Worm (Caenorhabditis elegans) whole organism, late embryonic: ENCODE data around the gene ama-1.

ENCODE experiments used
- C08G9.2 ChIP-seq: sonication (generic microtip); optimal IDR thresholded peaks from 2 replicates; lab custom pipeline; 2016; ENCODE audit warnings: mild to moderate bottlenecking, missing genetic modification characterization, moderate library complexity, missing compliant biosample characterization
- K02D7.2 ChIP-seq: sonication (generic microtip); optimal IDR thresholded peaks from 2 replicates; lab custom pipeline; 2017; ENCODE audit warnings: mild to moderate bottlenecking, missing genetic modification characterization, missing compliant biosample characterization
- K09A11.1 ChIP-seq: sonication (generic microtip); optimal IDR thresholded peaks from 2 replicates; lab custom pipeline; 2017; ENCODE audit warnings: antibody characterized with exemption, mild to moderate bottlenecking, missing genetic modification characterization, missing compliant biosample characterization; ENCODE audit not compliant: insufficient read depth
- ahr-1 ChIP-seq: sonication (generic microtip); optimal IDR thresholded peaks from 2 replicates; lab custom pipeline; 2016; ENCODE audit warnings: missing genetic modification characterization, missing compliant biosample characterization
- ceh-14 ChIP-seq: sonication (generic microtip); optimal IDR thresholded peaks from 2 replicates; lab custom pipeline; 2016; ENCODE audit warnings: missing genotype, missing genetic modification characterization, missing compliant biosample characterization
- ceh-19 ChIP-seq: fragments of 200-800 bp; sonication (Bioruptor generic); optimal IDR thresholded peaks from 2 replicates; lab custom pipeline; 2018; ENCODE audit warnings: mild to moderate bottlenecking, missing genetic modification characterization, missing compliant biosample characterization
- ceh-24 ChIP-seq: sonication (generic microtip); optimal IDR thresholded peaks from 2 replicates; lab custom pipeline; 2016; ENCODE audit warnings: mild to moderate bottlenecking, missing genetic modification characterization, missing compliant biosample characterization
- ceh-30 ChIP-seq: fragments of 150-350 bp; optimal IDR thresholded peaks from 2 replicates; lab custom pipeline; 2014; ENCODE audit warnings: missing biosample characterization, missing genetic modification characterization
- che-1 ChIP-seq: sonication (generic microtip); optimal IDR thresholded peaks from 2 replicates; lab custom pipeline; 2016; ENCODE audit warnings: mild to moderate bottlenecking, missing genetic modification characterization, missing compliant biosample characterization
- dmd-4 ChIP-seq: sonication (generic microtip); optimal IDR thresholded peaks from 2 replicates; lab custom pipeline; 2016; ENCODE audit warnings: borderline replicate concordance, missing genetic modification characterization, missing compliant biosample characterization
- dve-1 ChIP-seq: sonication (generic microtip); optimal IDR thresholded peaks from 2 replicates; lab custom pipeline; 2017; ENCODE audit warnings: antibody characterized with exemption, mild to moderate bottlenecking, missing genetic modification characterization, missing compliant biosample characterization
- elt-2 ChIP-seq: sonication (generic microtip); optimal IDR thresholded peaks from 2 replicates; lab custom pipeline; 2016; ENCODE audit warnings: missing genetic modification reagents, missing genetic modification characterization, missing compliant biosample characterization
- fax-1 ChIP-seq: sonication (generic microtip); optimal IDR thresholded peaks from 2 replicates; lab custom pipeline; 2016; ENCODE audit warnings: missing genotype, missing genetic modification characterization, missing compliant biosample characterization
- fkh-10 ChIP-seq: fragments of 150-350 bp; optimal IDR thresholded peaks from 2 replicates; lab custom pipeline; 2014; ENCODE audit warnings: missing biosample characterization, missing genetic modification reagents, missing genetic modification characterization
- fkh-6 ChIP-seq: sonication (generic microtip); optimal IDR thresholded peaks from 2 replicates; lab custom pipeline; 2016; ENCODE audit warnings: missing genetic modification characterization, missing compliant biosample characterization
- hlh-13 ChIP-seq: fragments of 200-800 bp; sonication (Bioruptor generic); optimal IDR thresholded peaks from 2 replicates; lab custom pipeline; 2018; ENCODE audit warnings: mild to moderate bottlenecking, missing genetic modification characterization, missing compliant biosample characterization
- hlh-6 ChIP-seq: sonication (generic microtip); optimal IDR thresholded peaks from 2 replicates; lab custom pipeline; 2016; ENCODE audit warnings: missing genotype, missing genetic modification characterization, missing compliant biosample characterization
- lin-11 ChIP-seq: fragments of 200-800 bp; sonication (Bioruptor generic); optimal IDR thresholded peaks from 2 replicates; lab custom pipeline; 2018; ENCODE audit warnings: mild to moderate bottlenecking, missing genetic modification characterization, missing compliant biosample characterization
- mec-3 ChIP-seq: sonication (generic microtip); optimal IDR thresholded peaks from 2 replicates; lab custom pipeline; 2016; ENCODE audit warnings: borderline replicate concordance, missing genetic modification characterization, missing compliant biosample characterization
- nfya-1 ChIP-seq: sonication (generic microtip); optimal IDR thresholded peaks from 2 replicates; lab custom pipeline; 2017; ENCODE audit warnings: missing genetic modification characterization, mild to moderate bottlenecking, missing compliant biosample characterization, antibody characterized with exemption, moderate library complexity
- pat-9 ChIP-seq: fragments of 200-800 bp; sonication (Bioruptor generic); optimal IDR thresholded peaks from 2 replicates; lab custom pipeline; 2018; ENCODE audit warnings: mild to moderate bottlenecking, missing genetic modification characterization, moderate library complexity, missing compliant biosample characterization
- pax-1 ChIP-seq: fragments of 150-350 bp; optimal IDR thresholded peaks from 2 replicates; lab custom pipeline; 2014; ENCODE audit warnings: missing biosample characterization, missing genetic modification characterization
- pha-2 ChIP-seq: sonication (generic microtip); optimal IDR thresholded peaks from 2 replicates; lab custom pipeline; 2017; ENCODE audit warnings: mild to moderate bottlenecking, missing genetic modification characterization, missing compliant biosample characterization
- pqm-1 ChIP-seq: sonication (generic microtip); optimal IDR thresholded peaks from 2 replicates; lab custom pipeline; 2016; ENCODE audit warnings: missing genetic modification characterization, missing compliant biosample characterization
- pros-1 ChIP-seq: fragments of 150-350 bp; optimal IDR thresholded peaks from 2 replicates; lab custom pipeline; 2014; ENCODE audit warnings: missing biosample characterization, missing genetic modification reagents, missing genetic modification characterization
- rnt-1 ChIP-seq: sonication (generic microtip); optimal IDR thresholded peaks from 2 replicates; lab custom pipeline; 2016; ENCODE audit warnings: missing genetic modification characterization, missing compliant biosample characterization
- sdc-2 ChIP-seq: sonication (generic microtip); optimal IDR thresholded peaks from 2 replicates; lab custom pipeline; 2016; ENCODE audit warnings: missing genotype, missing genetic modification characterization, missing compliant biosample characterization
- sox-4 ChIP-seq: sonication (generic microtip); optimal IDR thresholded peaks from 2 replicates; lab custom pipeline; 2017; ENCODE audit warnings: mild to moderate bottlenecking, missing genetic modification characterization, inconsistent platforms, missing compliant biosample characterization
- syd-9 ChIP-seq: sonication (generic microtip); optimal IDR thresholded peaks from 2 replicates; lab custom pipeline; 2016; ENCODE audit warnings: mild to moderate bottlenecking, missing genetic modification characterization, moderate library complexity, missing compliant biosample characterization
- tbx-2 ChIP-seq: sonication (generic microtip); optimal IDR thresholded peaks from 2 replicates; lab custom pipeline; 2016; ENCODE audit warnings: missing genetic modification characterization, missing compliant biosample characterization
- unc-42 ChIP-seq: sonication (generic microtip); optimal IDR thresholded peaks from 2 replicates; lab custom pipeline; 2016; ENCODE audit warnings: missing genotype, missing genetic modification characterization, missing compliant biosample characterization
- unc-86 ChIP-seq: sonication (generic microtip); optimal IDR thresholded peaks from 2 replicates; lab custom pipeline; 2016; ENCODE audit warnings: missing genetic modification characterization, missing compliant biosample characterization
- zip-5 ChIP-seq: sonication (generic microtip); optimal IDR thresholded peaks from 2 replicates; lab custom pipeline; 2016; ENCODE audit warnings: missing genetic modification characterization, missing compliant biosample characterization

ama-1 gene

ce11 chrIV:4243830-4244406 is 4.0 kb upstream of the ama-1 start:
- TF ChIP-seq rnt-1 (tag; lab: Kevin White, UChicago) (no peak), sdc-2 (tag; lab: Kevin White, UChicago) (peak; percentile 20), zip-5 (no peak), hlh-6 (tag; lab: Kevin White, UChicago) (peak; percentile 18), dmd-4 (tag; lab: Kevin White, UChicago) (peak; percentile 95)
- TF ChIP-seq, all 69 proteins: peak for 3

- TF ChIP-seq ceh-19 (GFP tag; lab: Kevin White, UChicago) (no peak), sdc-2 (tag; lab: Kevin White, UChicago) (no peak), unc-42 (tag; lab: Kevin White, UChicago) (no peak), lin-11 (tag; lab: Kevin White, UChicago) (no peak), dmd-4 (tag; lab: Kevin White, UChicago) (no peak), ceh-30 (no peak), rnt-1 (tag; lab: Kevin White, UChicago) (no peak), dve-1 (tag; lab: Kevin White, UChicago) (no peak), fkh-10 (GFP tag; lab: Kevin White, UChicago) (no peak), fkh-6 (no peak), sox-4 (tag; lab: Kevin White, UChicago) (no peak), syd-9 (tag; lab: Kevin White, UChicago) (no peak), unc-86 (tag; lab: Kevin White, UChicago) (no peak), pros-1 (tag; lab: Kevin White, UChicago) (no peak), pax-1 (no peak), hlh-13 (GFP tag; lab: Kevin White, UChicago) (no peak), K02D7.2 (tag; lab: Kevin White, UChicago) (no peak), fax-1 (tag; lab: Kevin White, UChicago) (no peak)
These were observed 3.4 kb upstream of the ama-1 start, which contains the start of gene col-34 for ce11 chrIV:4244510-4244909. Gene col-34 (minus strand): TSS chrIV:4244610.

ce11 chrIV:4246493-4246892 is 1.4 kb upstream of the ama-1 start, which contains the start of gene ttr-20:
Gene ttr-20 (plus strand): TSS chrIV:4246793.
- no peak for TF ChIP-seq ceh-19 (GFP tag; lab: Kevin White, UChicago)
- no peak for TF ChIP-seq ceh-24 (tag; lab: Kevin White, UChicago)
- TF ChIP-seq K09A11.1 (tag; lab: Kevin White, UChicago) = no peak
- no peak for TF ChIP-seq ahr-1 (tag; lab: Kevin White, UChicago)
- no peak for TF ChIP-seq syd-9 (tag; lab: Kevin White, UChicago)
- no peak for TF ChIP-seq pha-2
- no peak for TF ChIP-seq nfya-1 (tag; lab: Kevin White, UChicago)
- TF ChIP-seq fkh-10 (GFP tag; lab: Kevin White, UChicago) = no peak
- no peak for TF ChIP-seq sdc-2 (tag; lab: Kevin White, UChicago)
- TF ChIP-seq, all 69 proteins: peak for 0

ce11 chrIV:4247334-4247733 is 536 bp upstream of the ama-1 start:
- TF ChIP-seq tbx-2 (tag; lab: Kevin White, UChicago) (no peak), unc-42 (tag; lab: Kevin White, UChicago) (peak; percentile 22)

- TF ChIP-seq dmd-4 (tag; lab: Kevin White, UChicago) (no peak), lin-11 (tag; lab: Kevin White, UChicago) (no peak), che-1 (no peak), ahr-1 (tag; lab: Kevin White, UChicago) (no peak), zip-5 (no peak)
These were observed 7.2 kb downstream of the ama-1 start for ce11 chrIV:4254989-4255582.

- TF ChIP-seq fax-1 (tag; lab: Kevin White, UChicago) (no peak), pat-9 (tag; lab: Kevin White, UChicago) (no peak), pqm-1 (no peak), ceh-14 (no peak), sox-4 (tag; lab: Kevin White, UChicago) (no peak), C08G9.2 (no peak), mec-3 (tag; lab: Kevin White, UChicago) (no peak), elt-2 (tag; lab: Kevin White, UChicago) (no peak), hlh-6 (tag; lab: Kevin White, UChicago) (no peak)
- TF ChIP-seq, all 69 proteins: peak for 0
These were observed 11.6 kb downstream of the ama-1 start for ce11 chrIV:4259433-4259832.
